Worm (Caenorhabditis elegans) whole organism, young adult: Measurements from ENCODE around the gene fbxc-28.
"Not testable (repeated sequence)": the region's sequence is repeated elsewhere in the genome, so short reads cannot be mapped to it uniquely, and the experiment has no call there.

Experiments
- B0261.1 ChIP-seq: sonication (generic microtip); optimal IDR thresholded peaks from 2 replicates; lab custom pipeline; 2016; ENCODE audit warnings: mild to moderate bottlenecking, missing genetic modification characterization, moderate library complexity, missing compliant biosample characterization
- C17E4.6 ChIP-seq: fragments of 200-800 bp; sonication (Bioruptor generic); IDR thresholded peaks from 2 replicates; pipeline ENCODE4 v1.3.6; 2022; ENCODE audit warnings: missing genetic modification reagents, missing genetic modification characterization, missing compliant biosample characterization
- F57A8.1 ChIP-seq: fragments of 200-800 bp; sonication (Bioruptor generic); optimal IDR thresholded peaks from 2 replicates; lab custom pipeline; 2018; ENCODE audit warnings: mild to moderate bottlenecking, missing genetic modification characterization, moderate library complexity, missing compliant biosample characterization
- Y79H2A.3 ChIP-seq: fragments of 200-800 bp; sonication (Bioruptor generic); conservative IDR thresholded peaks from 2 replicates; pipeline ENCODE4 v1.3.6; 2022; ENCODE audit warnings: missing genetic modification reagents, missing genetic modification characterization, missing compliant biosample characterization
- ZK185.1 ChIP-seq: sonication (generic microtip); optimal IDR thresholded peaks from 2 replicates; lab custom pipeline; 2016; ENCODE audit warnings: mild to moderate bottlenecking, missing genetic modification characterization, missing compliant biosample characterization; ENCODE audit not compliant: poor library complexity, severe bottlenecking
- attf-3 ChIP-seq: fragments of 200-800 bp; sonication (Bioruptor generic); conservative IDR thresholded peaks from 2 replicates; pipeline ENCODE4 v1.3.6; 2022; ENCODE audit warnings: missing genetic modification reagents, missing genetic modification characterization, missing compliant biosample characterization
- attf-5 ChIP-seq: fragments of 200-800 bp; sonication (Bioruptor generic); optimal IDR thresholded peaks from 2 replicates; lab custom pipeline; 2018; ENCODE audit warnings: mild to moderate bottlenecking, missing genetic modification characterization, missing compliant biosample characterization
- bed-1 ChIP-seq: fragments of 200-800 bp; sonication (Bioruptor generic); IDR thresholded peaks from 2 replicates; pipeline ENCODE4 v1.3.6; 2022; ENCODE audit warnings: missing genetic modification reagents, missing genetic modification characterization, missing compliant biosample characterization
- ccch-3 ChIP-seq: fragments of 200-800 bp; sonication (Bioruptor generic); optimal IDR thresholded peaks from 2 replicates; lab custom pipeline; 2018; ENCODE audit warnings: mild to moderate bottlenecking, missing genetic modification characterization, missing compliant biosample characterization
- cebp-1 ChIP-seq, 2 experiments: fragments of 200-800 bp in 1 of 2; sonication (Bioruptor generic) in 1 of 2; sonication (generic microtip) in 1 of 2; IDR thresholded peaks in 1 of 2; optimal IDR thresholded peaks in 1 of 2; 2 replicates each; pipeline versions ENCODE4 v1.3.6 to Lab custom; 2017 to 2022; ENCODE audit warnings: missing compliant biosample characterization in 2 of 2, missing genetic modification characterization in 2 of 2, mild to moderate bottlenecking in 1 of 2, missing genetic modification reagents in 1 of 2, moderate library complexity in 1 of 2
- ceh-100 ChIP-seq: fragments of 200-800 bp; sonication (Bioruptor generic); IDR thresholded peaks from 2 replicates; pipeline ENCODE4 v1.3.6; 2022; ENCODE audit warnings: missing genetic modification reagents, missing genetic modification characterization, missing compliant biosample characterization
- ceh-91 ChIP-seq: fragments of 200-800 bp; sonication (Bioruptor generic); IDR thresholded peaks from 2 replicates; pipeline ENCODE4 v1.3.6; 2022; ENCODE audit warnings: missing genetic modification reagents, missing genetic modification characterization, missing compliant biosample characterization
- dpl-1 ChIP-seq: fragments of 150-350 bp; optimal IDR thresholded peaks from 2 replicates; lab custom pipeline; 2014; ENCODE audit warnings: missing biosample characterization, missing genetic modification reagents, missing genetic modification characterization
- egl-44 ChIP-seq: fragments of 200-800 bp; sonication (Bioruptor generic); IDR thresholded peaks from 2 replicates; pipeline ENCODE4 v1.3.6; 2022; ENCODE audit warnings: missing genetic modification reagents, missing genetic modification characterization, missing compliant biosample characterization
- egrh-3 ChIP-seq: fragments of 200-800 bp; sonication (Bioruptor generic); IDR thresholded peaks from 2 replicates; pipeline ENCODE4 v1.3.6; 2022; ENCODE audit warnings: missing genetic modification reagents, missing genetic modification characterization, missing compliant biosample characterization
- let-607 ChIP-seq, 2 experiments: fragments of 200-800 bp in 1 of 2; sonication (Bioruptor generic) in 1 of 2; sonication (generic microtip) in 1 of 2; optimal IDR thresholded peaks; 2 replicates each; lab custom pipeline; 2016 to 2018; ENCODE audit warnings: mild to moderate bottlenecking in 2 of 2, missing compliant biosample characterization in 2 of 2, missing genetic modification characterization in 2 of 2, moderate library complexity in 2 of 2, missing genotype in 1 of 2
- lin-26 ChIP-seq: fragments of 200-800 bp; sonication (Bioruptor generic); IDR thresholded peaks from 2 replicates; pipeline ENCODE4 v1.3.6; 2022; ENCODE audit warnings: missing genetic modification reagents, missing genetic modification characterization, missing compliant biosample characterization
- lsl-1 ChIP-seq: fragments of 200-800 bp; sonication (Bioruptor generic); optimal IDR thresholded peaks from 2 replicates; lab custom pipeline; 2018; ENCODE audit warnings: mild to moderate bottlenecking, missing genetic modification characterization, moderate library complexity, missing compliant biosample characterization
- lsy-27 ChIP-seq: sonication (generic microtip); optimal IDR thresholded peaks from 2 replicates; lab custom pipeline; 2017; ENCODE audit warnings: missing genetic modification characterization, mild to moderate bottlenecking, missing compliant biosample characterization, antibody characterized with exemption, missing genotype, borderline replicate concordance; ENCODE audit not compliant: insufficient read depth
- mel-28 ChIP-seq: sonication (generic microtip); optimal IDR thresholded peaks from 2 replicates; lab custom pipeline; 2016; ENCODE audit warnings: borderline replicate concordance, mild to moderate bottlenecking, missing genetic modification characterization, missing compliant biosample characterization
- nhr-80 ChIP-seq: sonication (generic microtip); optimal IDR thresholded peaks from 2 replicates; lab custom pipeline; 2016; ENCODE audit warnings: missing genetic modification characterization, missing compliant biosample characterization
- rcor-1 ChIP-seq: fragments of 200-800 bp; sonication (Bioruptor generic); IDR thresholded peaks from 2 replicates; pipeline ENCODE4 v1.3.6; 2022; ENCODE audit warnings: missing genetic modification reagents, missing genetic modification characterization, missing compliant biosample characterization
- snpc-1.3 ChIP-seq: sonication (generic microtip); optimal IDR thresholded peaks from 2 replicates; lab custom pipeline; 2017; ENCODE audit warnings: missing genetic modification characterization, mild to moderate bottlenecking, missing compliant biosample characterization, antibody characterized with exemption, moderate library complexity, missing genotype, missing genetic modification reagents; ENCODE audit not compliant: insufficient read depth
- somi-1 ChIP-seq: fragments of 200-800 bp; sonication (Bioruptor generic); optimal IDR thresholded peaks from 2 replicates; lab custom pipeline; 2018; ENCODE audit warnings: mild to moderate bottlenecking, missing genetic modification characterization, missing compliant biosample characterization
- tbp1 ChIP-seq: fragments of 200-800 bp; sonication (Bioruptor generic); optimal IDR thresholded peaks from 2 replicates; lab custom pipeline; 2018; ENCODE audit warnings: mild to moderate bottlenecking, missing genetic modification characterization, missing compliant biosample characterization
- tlf-1 ChIP-seq: fragments of 200-800 bp; sonication (Bioruptor generic); optimal IDR thresholded peaks from 2 replicates; lab custom pipeline; 2018; ENCODE audit warnings: mild to moderate bottlenecking, missing genetic modification characterization, missing compliant biosample characterization
- unc-130 ChIP-seq: sonication (generic microtip); optimal IDR thresholded peaks from 2 replicates; lab custom pipeline; 2016; ENCODE audit warnings: missing genetic modification reagents, missing genetic modification characterization, missing compliant biosample characterization
- ztf-18 ChIP-seq: sonication (generic microtip); optimal IDR thresholded peaks from 2 replicates; lab custom pipeline; 2016; ENCODE audit warnings: missing genotype, mild to moderate bottlenecking, missing genetic modification characterization, missing compliant biosample characterization
- ztf-22 ChIP-seq: fragments of 200-800 bp; sonication (Bioruptor generic); optimal IDR thresholded peaks from 2 replicates; lab custom pipeline; 2018; ENCODE audit warnings: mild to moderate bottlenecking, missing genetic modification characterization, moderate library complexity, missing compliant biosample characterization

fbxc-28 gene

DNA sequence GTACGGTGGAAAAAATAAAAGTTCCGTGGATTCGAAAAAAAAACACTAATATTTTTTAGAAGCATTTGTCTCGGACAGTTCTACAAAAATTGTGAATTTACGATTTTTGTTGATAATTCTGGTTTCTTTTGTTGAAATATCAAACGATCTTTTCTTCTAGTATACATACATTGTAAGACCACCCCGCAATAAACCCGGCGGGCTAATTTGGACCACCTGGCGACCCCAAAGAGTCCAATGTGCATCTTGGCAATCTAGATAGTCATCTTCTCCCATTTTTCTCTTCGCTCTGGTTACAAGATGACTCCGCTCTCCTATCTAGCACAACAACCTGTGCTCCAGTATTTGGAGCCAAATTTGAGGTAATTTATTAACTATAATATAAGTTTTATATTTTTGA lies 7.8 kb upstream of the fbxc-28 start, which contains the start of gene fbxc-29:
fbxc-29 (plus strand) TSS at position 301 of the 400 bp plus-strand sequence.
- no peak for TF ChIP-seq unc-130 (GFP tag; lab: Kevin White, UChicago)
- TF ChIP-seq tbp1 (GFP tag; lab: Kevin White, UChicago) = no peak
- TF ChIP-seq, all 124 proteins: peak for 0

DNA sequence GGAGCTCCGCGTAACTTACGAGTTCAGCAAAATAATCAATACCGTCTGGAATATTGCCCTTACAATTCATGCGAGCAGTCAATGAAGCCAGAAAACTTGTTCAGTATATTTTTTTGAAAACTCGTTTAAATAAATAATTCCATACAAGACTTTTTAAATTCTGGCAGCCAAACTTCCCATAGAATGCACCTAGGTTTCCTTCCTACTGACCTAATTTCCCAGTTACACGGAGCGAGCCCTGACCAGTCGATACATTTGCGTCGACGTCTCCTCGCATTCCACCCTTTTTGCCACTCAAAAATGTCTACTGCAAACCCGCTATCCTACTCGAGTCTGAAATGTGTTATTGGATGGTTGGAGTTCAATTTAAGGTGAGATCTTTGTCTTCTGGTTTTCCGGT lies 6.3 kb upstream of the fbxc-28 start, which contains the start of gene fbxc-30:
fbxc-30 (plus strand) TSS at position 301 of the 400 bp plus-strand sequence.
- TF ChIP-seq Y79H2A.3 = no peak
- no peak for TF ChIP-seq ZK185.1 (tag; lab: Kevin White, UChicago)
- TF ChIP-seq let-607 (tag; optimal IDR thresholded peaks at IDR 0.05; lab: Kevin White, UChicago) = no peak
- TF ChIP-seq B0261.1 = no peak
- TF ChIP-seq ceh-91 (GFP tag; lab: Robert Waterston, UW) = no peak
- TF ChIP-seq tlf-1 (GFP tag; lab: Kevin White, UChicago) = no peak
- TF ChIP-seq rcor-1 (GFP tag; lab: Robert Waterston, UW) = no peak

DNA sequence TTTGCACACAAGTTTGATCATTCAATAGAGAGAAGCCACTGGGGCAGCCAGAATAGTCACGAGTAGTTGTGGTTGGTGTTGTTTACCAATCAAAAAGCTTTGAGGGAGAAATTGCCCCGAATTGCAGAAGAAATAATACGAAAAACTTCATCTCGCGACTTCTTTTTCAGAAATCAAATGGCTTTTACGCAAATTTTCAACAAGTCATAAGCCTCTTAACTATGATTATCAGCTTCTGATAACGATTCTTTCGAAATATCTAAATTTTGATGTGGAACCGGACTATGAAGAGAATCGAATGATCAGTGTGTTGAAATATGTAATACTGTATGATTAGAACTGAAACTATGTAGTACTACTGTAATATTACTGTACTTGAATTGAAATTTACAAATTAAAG lies 3.3 kb upstream of the fbxc-28 start:
- TF ChIP-seq ztf-18 (tag; lab: Kevin White, UChicago) (no peak), attf-5 (GFP tag; lab: Kevin White, UChicago) (no peak), ceh-100 (GFP tag; lab: Robert Waterston, UW) (no peak), ZK185.1 (tag; lab: Kevin White, UChicago) (no peak), C17E4.6 (GFP tag; lab: Robert Waterston, UW) (no peak), dpl-1 (GFP tag; lab: Kevin White, UChicago) (no peak), snpc-1.3 (tag; lab: Kevin White, UChicago) (no peak), ccch-3 (GFP tag; lab: Kevin White, UChicago) (no peak), ztf-22 (no peak), mel-28 (no peak), tlf-1 (GFP tag; lab: Kevin White, UChicago) (no peak), lin-26 (GFP tag; lab: Robert Waterston, UW) (no peak), cebp-1 (GFP tag; IDR thresholded peaks at IDR 0.05; lab: Robert Waterston, UW) (no peak), cebp-1 (tag; optimal IDR thresholded peaks at IDR 0.05; lab: Kevin White, UChicago) (no peak), lsy-27 (tag; lab: Kevin White, UChicago) (no peak), lsl-1 (GFP tag; lab: Kevin White, UChicago) (no peak)

DNA sequence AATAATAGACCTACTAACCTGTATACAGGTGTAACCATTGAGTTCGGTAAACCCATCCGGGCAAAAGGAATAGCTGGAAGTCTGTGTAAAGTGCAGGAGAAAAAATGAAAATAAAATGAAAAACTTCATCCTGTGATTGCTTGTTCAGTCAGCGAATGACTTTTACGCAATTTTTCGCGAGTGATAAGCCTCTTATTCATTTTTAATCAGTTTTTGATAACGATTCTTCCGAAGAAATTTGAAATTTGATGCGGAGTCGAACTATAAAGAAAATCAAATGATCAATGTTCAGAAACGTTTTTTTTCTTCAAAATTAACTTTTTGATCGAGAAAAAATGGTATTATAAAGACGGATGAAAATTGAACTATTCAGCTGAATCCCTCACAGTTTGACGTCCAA lies 843 bp upstream of the fbxc-28 start:
- no peak for TF ChIP-seq F57A8.1 (GFP tag; lab: Kevin White, UChicago)
- TF ChIP-seq nhr-80 (tag; lab: Kevin White, UChicago) = peak; percentile 44

DNA sequence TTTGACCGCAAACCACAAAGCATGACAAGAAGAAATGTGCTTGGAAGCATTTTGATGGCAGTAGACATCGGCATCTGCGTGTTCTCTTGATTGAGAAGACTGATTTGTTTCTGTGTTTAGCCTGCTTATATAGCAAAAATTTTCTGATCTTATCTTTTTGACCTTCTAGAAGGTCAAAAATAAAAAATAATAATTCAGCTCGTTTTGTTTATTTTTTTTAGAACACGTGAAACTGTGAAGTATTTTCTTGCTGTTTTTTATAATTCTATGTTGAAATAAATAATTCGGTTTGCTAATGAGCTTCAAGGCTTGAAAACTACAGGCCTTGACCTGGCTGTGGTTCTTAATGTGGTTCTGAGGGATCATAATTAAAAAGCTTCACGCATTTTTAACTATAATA lies 3.7 kb downstream of the fbxc-28 start, which contains the start of gene R07C3.13:
R07C3.13 (minus strand) TSS at position 101 of the 400 bp plus-strand sequence.
- TF ChIP-seq bed-1 = no peak
- TF ChIP-seq egl-44 (GFP tag; lab: Robert Waterston, UW) = no peak

DNA sequence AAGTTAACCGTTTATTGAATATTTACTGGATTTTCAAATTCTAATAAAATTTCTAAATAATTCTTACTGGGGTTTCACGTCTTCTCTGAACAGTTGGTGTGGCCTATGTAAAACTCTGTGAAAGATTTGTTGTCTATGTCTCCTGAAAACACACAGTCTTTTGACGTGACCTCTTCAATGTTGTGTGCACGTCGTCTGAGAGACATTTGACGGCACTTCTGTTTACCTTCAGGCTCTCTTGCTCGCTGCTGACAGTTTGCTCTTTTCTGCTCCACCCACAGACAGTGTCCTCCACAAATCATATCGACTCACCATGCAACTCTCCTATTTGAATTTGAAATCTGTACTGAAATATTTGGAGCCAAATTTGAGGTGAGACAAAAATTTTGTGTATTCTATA lies 7.2 kb downstream of the fbxc-28 start, which contains the start of gene fbxc-34:
fbxc-34 (plus strand) TSS at position 301 of the 400 bp plus-strand sequence.
- not testable (repeated sequence) for TF ChIP-seq attf-3 (GFP tag; lab: Robert Waterston, UW); egrh-3 (GFP tag; lab: Robert Waterston, UW); somi-1 (GFP tag; lab: Kevin White, UChicago)
